Worm (Caenorhabditis elegans) whole organism, L3 larva: ENCODE results near the gene F09E5.8.

Experiments used
- R02D3.7 ChIP-seq: fragments of 150-350 bp; optimal IDR thresholded peaks from 2 replicates; lab custom pipeline; 2014; ENCODE audit warnings: missing biosample characterization, missing genetic modification characterization
- ZK546.5 ChIP-seq: sonication (generic microtip); optimal IDR thresholded peaks from 2 replicates; lab custom pipeline; 2017; ENCODE audit warnings: missing biosample characterization, missing genetic modification characterization
- ama-1 ChIP-seq: fragments of 150-350 bp; optimal IDR thresholded peaks from 2 replicates; lab custom pipeline; 2018
- ceh-16 ChIP-seq: sonication (generic microtip); optimal IDR thresholded peaks from 2 replicates; lab custom pipeline; 2017; ENCODE audit warnings: missing biosample characterization, missing genetic modification characterization
- ceh-28 ChIP-seq: fragments of 150-350 bp; optimal IDR thresholded peaks from 2 replicates; lab custom pipeline; 2014; ENCODE audit warnings: missing biosample characterization, missing genetic modification reagents, missing genetic modification characterization
- daf-12 ChIP-seq: fragments of 150-350 bp; optimal IDR thresholded peaks from 2 replicates; lab custom pipeline; 2014; ENCODE audit warnings: missing biosample characterization, missing genetic modification reagents, missing genetic modification characterization
- egl-27 ChIP-seq: sonication (generic microtip); optimal IDR thresholded peaks from 4 replicates; lab custom pipeline; 2017; ENCODE audit warnings: missing biosample characterization, missing genetic modification reagents, missing genetic modification characterization
- elt-1 ChIP-seq: fragments of 150-350 bp; optimal IDR thresholded peaks from 2 replicates; lab custom pipeline; 2014; ENCODE audit warnings: missing biosample characterization, missing genetic modification characterization
- elt-2 ChIP-seq: sonication (generic microtip); optimal IDR thresholded peaks from 2 replicates; lab custom pipeline; 2016; ENCODE audit warnings: missing genetic modification reagents, mild to moderate bottlenecking, missing genetic modification characterization, missing compliant biosample characterization
- elt-3 ChIP-seq, 3 experiments: fragments of 150-350 bp in 1 of 3; sonication (generic microtip) in 2 of 3; optimal IDR thresholded peaks; 2 replicates in 2 of 3; 4 replicates in 1 of 3; lab custom pipeline; 2014 to 2017; ENCODE audit warnings: missing biosample characterization in 3 of 3, missing genetic modification characterization in 3 of 3
- eor-1 ChIP-seq, 2 experiments: fragments of 150-350 bp; optimal IDR thresholded peaks; 2 replicates each; lab custom pipeline; 2014 to 2018; ENCODE audit warnings: missing biosample characterization in 2 of 2, missing genetic modification characterization in 2 of 2
- fkh-10 ChIP-seq: sonication (generic microtip); optimal IDR thresholded peaks from 2 replicates; lab custom pipeline; 2017; ENCODE audit warnings: missing biosample characterization, missing genetic modification reagents, missing genetic modification characterization
- fkh-2 ChIP-seq: fragments of 150-350 bp; optimal IDR thresholded peaks from 2 replicates; lab custom pipeline; 2014; ENCODE audit warnings: missing biosample characterization, missing genetic modification reagents, missing genetic modification characterization
- fos-1 ChIP-seq: fragments of 150-350 bp; optimal IDR thresholded peaks from 2 replicates; lab custom pipeline; 2014; ENCODE audit warnings: missing biosample characterization, missing genetic modification characterization
- hmg-11 ChIP-seq: sonication (generic microtip); optimal IDR thresholded peaks from 2 replicates; lab custom pipeline; 2016; ENCODE audit warnings: missing genetic modification characterization, missing compliant biosample characterization
- jun-1 ChIP-seq: fragments of 150-350 bp; optimal IDR thresholded peaks from 2 replicates; lab custom pipeline; 2014; ENCODE audit warnings: missing biosample characterization, missing genetic modification reagents, missing genetic modification characterization
- lin-39 ChIP-seq: fragments of 150-350 bp; optimal IDR thresholded peaks from 2 replicates; lab custom pipeline; 2018; ENCODE audit warnings: missing biosample characterization, missing genetic modification reagents, missing genetic modification characterization
- lsy-12 ChIP-seq: sonication (generic microtip); optimal IDR thresholded peaks from 2 replicates; lab custom pipeline; 2016; ENCODE audit warnings: mild to moderate bottlenecking, missing genetic modification characterization, missing compliant biosample characterization
- mdl-1 ChIP-seq: fragments of 150-350 bp; optimal IDR thresholded peaks from 2 replicates; lab custom pipeline; 2014; ENCODE audit warnings: missing biosample characterization, missing genetic modification characterization
- mml-1 ChIP-seq: fragments of 150-350 bp; sonication (generic microtip); optimal IDR thresholded peaks from 3 replicates; lab custom pipeline; 2014; ENCODE audit warnings: missing biosample characterization, missing genetic modification characterization
- nfya-1 ChIP-seq: sonication (generic microtip); optimal IDR thresholded peaks from 2 replicates; lab custom pipeline; 2017; ENCODE audit warnings: missing genetic modification characterization, mild to moderate bottlenecking, missing compliant biosample characterization, antibody characterized with exemption, moderate library complexity; ENCODE audit not compliant: insufficient read depth
- nhr-11 ChIP-seq: fragments of 150-350 bp; optimal IDR thresholded peaks from 2 replicates; lab custom pipeline; 2014; ENCODE audit warnings: missing biosample characterization, missing genetic modification characterization
- nhr-23 ChIP-seq: fragments of 150-350 bp; optimal IDR thresholded peaks from 2 replicates; lab custom pipeline; 2014; ENCODE audit warnings: missing biosample characterization, missing genetic modification reagents, missing genetic modification characterization
- nhr-237 ChIP-seq: fragments of 150-350 bp; optimal IDR thresholded peaks from 2 replicates; lab custom pipeline; 2014; ENCODE audit warnings: missing biosample characterization, missing genetic modification characterization
- nhr-25 ChIP-seq: sonication (generic microtip); optimal IDR thresholded peaks from 2 replicates; lab custom pipeline; 2017; ENCODE audit warnings: missing biosample characterization, missing genetic modification characterization
- nhr-28 ChIP-seq: fragments of 150-350 bp; optimal IDR thresholded peaks from 2 replicates; lab custom pipeline; 2014; ENCODE audit warnings: missing biosample characterization, missing genetic modification characterization
- nhr-43 ChIP-seq: sonication (generic microtip); optimal IDR thresholded peaks from 2 replicates; lab custom pipeline; 2016; ENCODE audit warnings: mild to moderate bottlenecking, missing genetic modification characterization, missing compliant biosample characterization; ENCODE audit not compliant: poor library complexity, severe bottlenecking
- nhr-67 ChIP-seq: fragments of 150-350 bp; optimal IDR thresholded peaks from 2 replicates; lab custom pipeline; 2014; ENCODE audit warnings: missing biosample characterization, missing genetic modification characterization
- nhr-76 ChIP-seq: fragments of 150-350 bp; sonication (generic microtip); optimal IDR thresholded peaks from 5 replicates; lab custom pipeline; 2014; ENCODE audit warnings: missing biosample characterization, missing genetic modification characterization
- pha-4 ChIP-seq: fragments of 150-350 bp; optimal IDR thresholded peaks from 2 replicates; lab custom pipeline; 2014; ENCODE audit warnings: missing biosample characterization, missing genetic modification reagents, missing genetic modification characterization
- pqm-1 ChIP-seq: fragments of 150-350 bp; optimal IDR thresholded peaks from 2 replicates; lab custom pipeline; 2017; ENCODE audit warnings: missing biosample characterization, missing genetic modification characterization, inconsistent platforms
- sea-2 ChIP-seq: fragments of 150-350 bp; sonication (generic microtip); optimal IDR thresholded peaks from 4 replicates; lab custom pipeline; 2014; ENCODE audit warnings: missing biosample characterization, missing genetic modification reagents, missing genetic modification characterization
- skn-1 ChIP-seq: fragments of 150-350 bp; optimal IDR thresholded peaks from 2 replicates; lab custom pipeline; 2014; ENCODE audit warnings: missing biosample characterization, missing genetic modification characterization
- snpc-4 ChIP-seq: fragments of 150-350 bp; optimal IDR thresholded peaks from 2 replicates; lab custom pipeline; 2014; ENCODE audit warnings: missing biosample characterization, missing genetic modification characterization
- tbx-2 ChIP-seq: sonication (generic microtip); optimal IDR thresholded peaks from 2 replicates; lab custom pipeline; 2016; ENCODE audit warnings: mild to moderate bottlenecking, missing genetic modification characterization, missing compliant biosample characterization
- unc-39 ChIP-seq: sonication (generic microtip); optimal IDR thresholded peaks from 4 replicates; lab custom pipeline; 2017; ENCODE audit warnings: missing biosample characterization, missing genetic modification characterization
- unc-62 ChIP-seq: fragments of 150-350 bp; sonication (generic microtip); optimal IDR thresholded peaks from 4 replicates; lab custom pipeline; 2014; ENCODE audit warnings: missing biosample characterization, missing genetic modification reagents, missing genetic modification characterization
- zag-1 ChIP-seq: fragments of 150-350 bp; optimal IDR thresholded peaks from 2 replicates; lab custom pipeline; 2014; ENCODE audit warnings: missing biosample characterization, missing genetic modification characterization
- ztf-11 ChIP-seq: fragments of 150-350 bp; optimal IDR thresholded peaks from 2 replicates; lab custom pipeline; 2014; ENCODE audit warnings: missing biosample characterization, missing genetic modification characterization
- ztf-4 ChIP-seq: fragments of 150-350 bp; optimal IDR thresholded peaks from 2 replicates; lab custom pipeline; 2014; ENCODE audit warnings: missing biosample characterization, missing genetic modification characterization

F09E5.8 gene

DNA sequence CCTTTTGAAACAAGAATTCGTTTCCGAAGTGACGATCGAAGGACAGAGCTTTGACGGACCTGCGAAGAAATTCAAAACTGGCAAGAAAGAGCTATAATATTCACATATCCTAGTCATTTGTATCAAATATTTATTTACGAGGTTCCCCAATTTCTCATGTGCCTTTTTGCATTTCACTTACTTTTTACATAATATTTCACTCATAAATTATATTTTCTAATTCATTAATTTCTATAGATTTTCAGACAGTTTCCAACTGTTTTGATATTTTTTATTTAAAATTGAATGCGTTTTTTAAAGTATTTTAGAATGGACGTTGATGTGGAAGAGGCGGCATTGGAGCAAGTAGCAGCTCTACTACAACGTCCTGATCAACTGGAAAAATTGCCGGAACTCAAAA is 8.8 kb downstream of the F09E5.8 start, which contains the start of gene sec-6:
Gene sec-6 (plus strand): TSS at position 301 of the 400 bp plus-strand sequence.
- TF ChIP-seq fos-1 (tag; lab: Kevin White, UChicago) (no peak), fkh-2 (tag; lab: Kevin White, UChicago) (no peak), unc-39 (no peak), elt-1 (tag; lab: Kevin White, UChicago) (no peak), daf-12 (tag; lab: Kevin White, UChicago) (no peak), nhr-76 (tag; lab: Kevin White, UChicago) (no peak), nhr-43 (tag; lab: Kevin White, UChicago) (no peak), ztf-4 (tag; lab: Kevin White, UChicago) (no peak), hmg-11 (tag; lab: Kevin White, UChicago) (no peak), ZK546.5 (tag; lab: Kevin White, UChicago) (no peak), mdl-1 (tag; lab: Kevin White, UChicago) (no peak), elt-2 (no peak), lsy-12 (tag; lab: Kevin White, UChicago) (no peak), eor-1 (tag; optimal IDR thresholded peaks at IDR 0.05; lab: Kevin White, UChicago) (no peak), fkh-10 (no peak), lin-39 (tag; lab: Kevin White, UChicago) (no peak), zag-1 (tag; lab: Kevin White, UChicago) (no peak), mml-1 (tag; lab: Kevin White, UChicago) (no peak)

ce11 chrII:5364516-5364915 is 14.0 kb downstream of the F09E5.8 start:
- TF ChIP-seq ztf-11 (tag; lab: Kevin White, UChicago) (no peak), nhr-67 (tag; lab: Kevin White, UChicago) (no peak)

DNA sequence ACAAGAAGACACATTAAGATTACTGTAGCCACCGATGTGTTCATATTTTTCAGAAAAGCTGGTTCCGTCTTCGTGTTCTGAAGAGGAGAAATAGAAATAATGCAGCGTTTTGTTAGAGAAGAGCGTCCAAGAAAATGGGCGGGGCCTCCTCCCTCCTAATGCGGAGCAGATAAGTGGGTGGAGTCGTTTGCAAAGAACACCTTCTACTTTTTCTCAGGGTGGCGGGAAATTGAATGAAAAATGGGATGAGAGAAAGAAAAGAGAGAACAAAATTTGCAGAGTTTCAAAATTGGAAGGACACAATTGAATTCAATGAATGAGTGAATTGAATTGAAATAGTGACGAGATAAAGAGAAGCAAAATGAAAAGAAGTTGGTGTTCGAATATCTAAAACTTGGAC is 15.2 kb downstream of the F09E5.8 start, which contains the start of gene F09E5.16:
Gene F09E5.16 (minus strand): TSS at position 101 of the 400 bp plus-strand sequence.
- TF ChIP-seq nhr-11 (tag; lab: Kevin White, UChicago) (no peak), nhr-28 (no peak), unc-39 (no peak), nfya-1 (tag; lab: Kevin White, UChicago) (no peak), lin-39 (tag; lab: Kevin White, UChicago) (no peak)

DNA sequence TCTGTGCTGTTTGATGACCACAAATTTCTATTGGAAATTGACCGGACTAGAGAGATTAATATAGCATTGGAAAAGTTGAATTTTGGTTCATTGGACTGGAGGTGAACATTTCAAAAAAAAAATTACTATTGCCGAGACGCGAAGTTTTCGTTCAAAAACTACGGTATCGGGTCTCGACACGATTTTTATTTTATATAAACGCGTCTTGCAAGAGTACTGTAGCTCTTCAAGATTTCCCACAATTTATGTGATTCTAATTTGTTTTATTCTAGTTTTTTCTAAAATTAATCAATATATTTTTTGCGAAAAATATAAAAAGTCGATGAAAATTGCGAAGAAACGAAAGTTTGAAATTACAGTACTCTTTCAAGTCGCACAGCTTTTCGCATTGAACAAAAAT is 20.2 kb downstream of the F09E5.8 start, which contains the start of gene F09E5.12:
Gene F09E5.12 (minus strand): TSS at position 101 of the 400 bp plus-strand sequence.
- TF ChIP-seq snpc-4 (tag; lab: Kevin White, UChicago) (no peak), fkh-10 (no peak), jun-1 (no peak), skn-1 (no peak), fos-1 (tag; lab: Kevin White, UChicago) (no peak), elt-1 (tag; lab: Kevin White, UChicago) (no peak), mml-1 (tag; lab: Kevin White, UChicago) (no peak), nfya-1 (tag; lab: Kevin White, UChicago) (no peak), R02D3.7 (tag; lab: Kevin White, UChicago) (no peak), nhr-76 (tag; lab: Kevin White, UChicago) (no peak), tbx-2 (tag; lab: Kevin White, UChicago) (no peak), unc-62 (GFP tag; lab: Kevin White, UChicago) (no peak), ZK546.5 (tag; lab: Kevin White, UChicago) (no peak), nhr-23 (tag; lab: Kevin White, UChicago) (no peak), sea-2 (GFP tag; lab: Kevin White, UChicago) (no peak)

DNA sequence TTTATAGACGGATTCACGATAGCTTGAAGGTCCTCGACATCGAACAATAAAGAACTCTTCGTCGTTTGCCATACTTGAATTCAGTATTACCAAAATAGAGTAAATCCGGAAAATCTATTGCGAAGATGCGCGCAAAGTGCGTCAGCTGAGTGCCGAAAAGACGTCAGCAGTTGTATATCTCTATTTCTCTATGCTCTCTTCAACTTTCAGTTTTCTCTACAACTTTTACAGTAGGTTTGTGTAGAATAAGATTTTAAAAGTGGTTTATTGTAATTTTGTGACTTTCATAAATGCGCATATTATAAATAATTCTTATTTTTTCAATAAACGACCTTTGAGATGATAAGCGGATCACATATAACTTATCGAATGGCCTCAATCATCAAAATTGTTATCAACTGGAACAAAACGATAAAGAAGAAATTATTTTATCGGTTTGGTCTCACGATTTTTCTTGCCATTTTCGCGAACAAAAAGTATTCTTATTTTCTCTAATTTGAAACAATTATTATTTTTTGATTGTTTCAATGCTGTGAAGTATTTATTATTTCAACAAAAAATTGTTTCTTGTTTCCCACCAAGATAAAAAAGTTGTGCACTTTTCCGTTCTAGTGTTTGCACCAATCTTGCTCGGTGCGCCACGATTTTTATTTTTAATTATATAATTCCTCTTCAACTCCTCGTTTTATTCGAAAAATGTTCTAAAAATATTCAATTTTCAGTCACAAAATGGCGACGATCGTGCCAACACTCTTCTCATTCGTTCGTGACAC is 23.0 kb downstream of the F09E5.8 start, which contains the start of the genes agt-2 and F09E5.3:
Gene agt-2 (minus strand): TSS at position 553 of the 773 bp plus-strand sequence.
Gene F09E5.3 (plus strand): TSS at position 723 of the 773 bp plus-strand sequence.
- TF ChIP-seq hmg-11 (tag; lab: Kevin White, UChicago) (peak; percentile 84), unc-39 (no peak), ama-1 (lab: Kevin White, UChicago) (peak; percentile 77), nhr-25 (peak; percentile 95), ceh-16 (tag; lab: Kevin White, UChicago) (no peak), snpc-4 (tag; lab: Kevin White, UChicago) (peak; percentile 88), egl-27 (tag; lab: Kevin White, UChicago) (no peak), elt-3 (tag; optimal IDR thresholded peaks at IDR 0.05; lab: Kevin White, UChicago) (no peak), nhr-76 (tag; lab: Kevin White, UChicago) (no peak), nhr-11 (tag; lab: Kevin White, UChicago) (peak; percentile 81), ztf-11 (tag; lab: Kevin White, UChicago) (no peak), ZK546.5 (tag; lab: Kevin White, UChicago) (no peak), lin-39 (tag; lab: Kevin White, UChicago) (peak; percentile 59), R02D3.7 (tag; lab: Kevin White, UChicago) (peak; percentile 75), elt-2 (peak; percentile 92), ztf-4 (tag; lab: Kevin White, UChicago) (peak; percentile 77), zag-1 (tag; lab: Kevin White, UChicago) (peak; percentile 31), pha-4 (tag; lab: Kevin White, UChicago) (peak; percentile 97), pqm-1 (tag; lab: Kevin White, UChicago) (peak; percentile 71), jun-1 (peak; percentile 71), eor-1 (tag; optimal IDR thresholded peaks at IDR 0.05; lab: Kevin White, UChicago) (no peak), lsy-12 (tag; lab: Kevin White, UChicago) (peak; percentile 84), fkh-10 (peak; percentile 74), nhr-237 (no peak), mdl-1 (tag; lab: Kevin White, UChicago) (no peak), ceh-28 (peak; percentile 79), sea-2 (GFP tag; lab: Kevin White, UChicago) (no peak)
